Worm (Caenorhabditis elegans) whole organism, young adult: ENCODE data around the gene F57A10.2.

Experiments
- B0336.3 ChIP-seq: fragments of 200-800 bp; sonication (Bioruptor generic); IDR thresholded peaks from 2 replicates; pipeline ENCODE4 v1.3.6; 2022; ENCODE audit warnings: missing genetic modification characterization, missing compliant biosample characterization
- F23B12.7 ChIP-seq: sonication (generic microtip); optimal IDR thresholded peaks from 2 replicates; lab custom pipeline; 2017; ENCODE audit warnings: missing genetic modification characterization, mild to moderate bottlenecking, missing compliant biosample characterization, antibody characterized with exemption, moderate library complexity; ENCODE audit not compliant: insufficient read depth
- F33H1.4 ChIP-seq: fragments of 200-800 bp; sonication (Bioruptor generic); IDR thresholded peaks from 2 replicates; pipeline ENCODE4 v1.3.6; 2022; ENCODE audit warnings: missing genetic modification reagents, missing genetic modification characterization, missing compliant biosample characterization
- F52B5.7 ChIP-seq: sonication (generic microtip); optimal IDR thresholded peaks from 2 replicates; lab custom pipeline; 2016; ENCODE audit warnings: mild to moderate bottlenecking, missing genetic modification characterization, missing compliant biosample characterization
- F57A8.1 ChIP-seq: fragments of 200-800 bp; sonication (Bioruptor generic); optimal IDR thresholded peaks from 2 replicates; lab custom pipeline; 2018; ENCODE audit warnings: mild to moderate bottlenecking, missing genetic modification characterization, moderate library complexity, missing compliant biosample characterization
- K12H6.12 ChIP-seq: fragments of 200-800 bp; sonication (Bioruptor generic); optimal IDR thresholded peaks from 2 replicates; lab custom pipeline; 2018; ENCODE audit warnings: mild to moderate bottlenecking, missing genetic modification characterization, missing compliant biosample characterization
- Y79H2A.3 ChIP-seq: fragments of 200-800 bp; sonication (Bioruptor generic); conservative IDR thresholded peaks from 2 replicates; pipeline ENCODE4 v1.3.6; 2022; ENCODE audit warnings: missing genetic modification reagents, missing genetic modification characterization, missing compliant biosample characterization
- Y95B8A.8 ChIP-seq: fragments of 200-800 bp; sonication (Bioruptor generic); IDR thresholded peaks from 2 replicates; pipeline ENCODE4 v1.3.6; 2022; ENCODE audit warnings: missing genetic modification reagents, missing genetic modification characterization, missing compliant biosample characterization
- attf-3 ChIP-seq: fragments of 200-800 bp; sonication (Bioruptor generic); conservative IDR thresholded peaks from 2 replicates; pipeline ENCODE4 v1.3.6; 2022; ENCODE audit warnings: missing genetic modification reagents, missing genetic modification characterization, missing compliant biosample characterization
- ccch-3 ChIP-seq: fragments of 200-800 bp; sonication (Bioruptor generic); optimal IDR thresholded peaks from 2 replicates; lab custom pipeline; 2018; ENCODE audit warnings: mild to moderate bottlenecking, missing genetic modification characterization, missing compliant biosample characterization
- cebp-1 ChIP-seq, 2 experiments: fragments of 200-800 bp in 1 of 2; sonication (Bioruptor generic) in 1 of 2; sonication (generic microtip) in 1 of 2; IDR thresholded peaks in 1 of 2; optimal IDR thresholded peaks in 1 of 2; 2 replicates each; pipeline versions ENCODE4 v1.3.6 to Lab custom; 2017 to 2022; ENCODE audit warnings: missing compliant biosample characterization in 2 of 2, missing genetic modification characterization in 2 of 2, mild to moderate bottlenecking in 1 of 2, missing genetic modification reagents in 1 of 2, moderate library complexity in 1 of 2
- ceh-27 ChIP-seq: fragments of 200-800 bp; sonication (Bioruptor generic); optimal IDR thresholded peaks from 2 replicates; lab custom pipeline; 2018; ENCODE audit warnings: mild to moderate bottlenecking, missing genetic modification characterization, moderate library complexity, missing compliant biosample characterization
- ceh-79 ChIP-seq: sonication (generic microtip); optimal IDR thresholded peaks from 2 replicates; lab custom pipeline; 2017; ENCODE audit warnings: mild to moderate bottlenecking, missing genetic modification characterization, missing compliant biosample characterization
- die-1 ChIP-seq: sonication (generic microtip); optimal IDR thresholded peaks from 2 replicates; lab custom pipeline; 2016; ENCODE audit warnings: missing genotype, mild to moderate bottlenecking, missing genetic modification characterization, missing compliant biosample characterization
- efl-1 ChIP-seq: fragments of 150-350 bp; optimal IDR thresholded peaks from 2 replicates; lab custom pipeline; 2014; ENCODE audit warnings: missing biosample characterization, missing genetic modification reagents, missing genetic modification characterization
- ekl-4 ChIP-seq: fragments of 200-800 bp; sonication (Bioruptor generic); IDR thresholded peaks from 2 replicates; pipeline ENCODE4 v1.3.6; 2022; ENCODE audit warnings: missing genetic modification reagents, missing genetic modification characterization, missing compliant biosample characterization
- fkh-3 ChIP-seq: sonication (generic microtip); optimal IDR thresholded peaks from 2 replicates; lab custom pipeline; 2016; ENCODE audit warnings: mild to moderate bottlenecking, missing genetic modification characterization, missing compliant biosample characterization
- gei-17 ChIP-seq: fragments of 200-800 bp; sonication (Bioruptor generic); optimal IDR thresholded peaks from 2 replicates; lab custom pipeline; 2018; ENCODE audit warnings: mild to moderate bottlenecking, missing genetic modification characterization, missing compliant biosample characterization
- hlh-26 ChIP-seq: fragments of 200-800 bp; sonication (Bioruptor generic); conservative IDR thresholded peaks from 2 replicates; pipeline ENCODE4 v1.3.6; 2022; ENCODE audit warnings: missing genetic modification reagents, missing genetic modification characterization, missing compliant biosample characterization
- hmg-1.2 ChIP-seq: fragments of 200-800 bp; sonication (Bioruptor generic); IDR thresholded peaks from 2 replicates; pipeline ENCODE4 v1.3.6; 2022; ENCODE audit warnings: missing genetic modification reagents, missing genetic modification characterization, missing compliant biosample characterization
- lin-26 ChIP-seq: fragments of 200-800 bp; sonication (Bioruptor generic); IDR thresholded peaks from 2 replicates; pipeline ENCODE4 v1.3.6; 2022; ENCODE audit warnings: missing genetic modification reagents, missing genetic modification characterization, missing compliant biosample characterization
- lsl-1 ChIP-seq: fragments of 200-800 bp; sonication (Bioruptor generic); optimal IDR thresholded peaks from 2 replicates; lab custom pipeline; 2018; ENCODE audit warnings: mild to moderate bottlenecking, missing genetic modification characterization, moderate library complexity, missing compliant biosample characterization
- madf-3 ChIP-seq: fragments of 200-800 bp; sonication (Bioruptor generic); IDR thresholded peaks from 2 replicates; pipeline ENCODE4 v1.3.6; 2022; ENCODE audit warnings: missing genetic modification reagents, missing genetic modification characterization, missing compliant biosample characterization
- nhr-120 ChIP-seq: fragments of 200-800 bp; sonication (Bioruptor generic); IDR thresholded peaks from 2 replicates; pipeline ENCODE4 v1.3.6; 2022; ENCODE audit warnings: missing genetic modification characterization, missing compliant biosample characterization
- nhr-179 ChIP-seq: sonication (generic microtip); optimal IDR thresholded peaks from 2 replicates; lab custom pipeline; 2016; ENCODE audit warnings: mild to moderate bottlenecking, missing genetic modification characterization, missing compliant biosample characterization
- pha-4 ChIP-seq: fragments of 150-350 bp; sonication (generic microtip); optimal IDR thresholded peaks from 2 replicates; lab custom pipeline; 2014; ENCODE audit warnings: missing biosample characterization, missing genetic modification reagents, missing genetic modification characterization
- snpc-3.4 ChIP-seq: sonication (generic microtip); optimal IDR thresholded peaks from 2 replicates; lab custom pipeline; 2017; ENCODE audit warnings: missing genetic modification characterization, mild to moderate bottlenecking, missing compliant biosample characterization, antibody characterized with exemption, moderate library complexity, missing genotype, missing genetic modification reagents
- tlf-1 ChIP-seq: fragments of 200-800 bp; sonication (Bioruptor generic); optimal IDR thresholded peaks from 2 replicates; lab custom pipeline; 2018; ENCODE audit warnings: mild to moderate bottlenecking, missing genetic modification characterization, missing compliant biosample characterization
- unc-62 ChIP-seq: fragments of 150-350 bp; optimal IDR thresholded peaks from 2 replicates; lab custom pipeline; 2014; ENCODE audit warnings: missing biosample characterization, missing genetic modification reagents, missing genetic modification characterization
- zfh-2 ChIP-seq: fragments of 200-800 bp; sonication (Bioruptor generic); conservative IDR thresholded peaks from 2 replicates; pipeline ENCODE4 v1.3.6; 2022; ENCODE audit warnings: missing genetic modification reagents, missing genetic modification characterization, missing compliant biosample characterization
- zim-3 ChIP-seq: sonication (generic microtip); optimal IDR thresholded peaks from 2 replicates; lab custom pipeline; 2017; ENCODE audit warnings: mild to moderate bottlenecking, missing genetic modification characterization, moderate library complexity, missing compliant biosample characterization
- ztf-25 ChIP-seq: fragments of 200-800 bp; sonication (Bioruptor generic); IDR thresholded peaks from 2 replicates; pipeline ENCODE4 v1.3.6; 2022; ENCODE audit warnings: missing genetic modification reagents, missing genetic modification characterization, missing compliant biosample characterization
- ztf-26 ChIP-seq: sonication (generic microtip); optimal IDR thresholded peaks from 2 replicates; lab custom pipeline; 2017; ENCODE audit warnings: missing genetic modification characterization, missing compliant biosample characterization
- ztf-6 ChIP-seq: fragments of 200-800 bp; sonication (Bioruptor generic); IDR thresholded peaks from 2 replicates; pipeline ENCODE4 v1.3.6; 2022; ENCODE audit warnings: missing genetic modification reagents, missing genetic modification characterization, missing compliant biosample characterization

F57A10.2 gene

DNA sequence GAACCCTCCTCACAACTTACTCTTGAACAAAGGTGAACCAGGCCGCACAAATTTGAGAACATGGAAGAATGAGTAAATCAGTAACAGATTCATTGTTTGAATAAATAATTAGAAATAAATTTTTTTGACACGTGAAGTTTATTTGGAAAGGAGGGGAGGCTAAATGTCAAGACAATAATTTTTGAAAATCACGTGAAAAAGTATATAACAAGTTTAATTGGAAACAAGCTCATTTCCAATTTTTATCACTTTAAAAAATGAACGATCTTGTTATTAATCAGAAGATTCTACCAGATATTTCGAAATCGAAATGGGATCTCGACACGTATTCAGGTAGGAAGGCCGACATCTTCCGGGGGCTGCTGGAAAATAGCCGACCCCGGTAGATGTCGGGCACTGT, 39.8 kb upstream of the F57A10.2 start, which contains the start of the genes irld-57 and sfxn-1.3:
irld-57 (minus strand) TSS at position 101 of the 400 bp plus-strand sequence.
sfxn-1.3 (plus strand) TSS at position 232 of the 400 bp plus-strand sequence.
- TF ChIP-seq lsl-1 (GFP tag; lab: Kevin White, UChicago) (no peak), snpc-3.4 (tag; lab: Kevin White, UChicago) (no peak), die-1 (no peak), nhr-120 (GFP tag; lab: Robert Waterston, UW) (no peak), efl-1 (no peak), F52B5.7 (tag; lab: Kevin White, UChicago) (no peak), B0336.3 (no peak), pha-4 (no peak), ztf-26 (no peak), gei-17 (GFP tag; lab: Kevin White, UChicago) (no peak), attf-3 (GFP tag; lab: Robert Waterston, UW) (no peak), zfh-2 (GFP tag; lab: Robert Waterston, UW) (no peak), cebp-1 (GFP tag; IDR thresholded peaks at IDR 0.05; lab: Robert Waterston, UW) (no peak), cebp-1 (tag; optimal IDR thresholded peaks at IDR 0.05; lab: Kevin White, UChicago) (no peak)

DNA sequence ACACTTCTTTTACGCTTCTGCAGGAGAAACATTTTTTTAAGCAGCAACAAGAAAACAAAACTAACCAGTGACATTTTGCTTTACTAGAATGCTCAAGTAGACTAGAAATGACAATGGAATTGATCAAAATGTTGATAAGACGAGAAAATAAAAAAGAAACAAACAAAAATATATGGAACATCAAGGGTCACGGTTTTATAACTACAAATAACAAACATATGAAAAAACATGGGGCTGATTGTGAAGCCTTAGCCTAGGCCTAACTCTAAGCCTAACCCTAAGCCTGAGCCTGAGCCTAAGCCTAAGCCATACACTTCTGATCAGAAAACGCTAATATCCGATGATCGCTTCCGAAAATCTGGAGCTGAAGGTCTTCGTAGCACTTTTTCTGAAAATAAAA, 35.9 kb upstream of the F57A10.2 start, which contains the start of gene Y6E2A.10:
Y6E2A.10 (minus strand) TSS at position 101 of the 400 bp plus-strand sequence.
- TF ChIP-seq madf-3 (no peak), pha-4 (no peak), F23B12.7 (tag; lab: Kevin White, UChicago) (no peak), attf-3 (GFP tag; lab: Robert Waterston, UW) (no peak), hlh-26 (GFP tag; lab: Robert Waterston, UW) (no peak), nhr-179 (no peak), ztf-25 (GFP tag; lab: Robert Waterston, UW) (no peak), zfh-2 (GFP tag; lab: Robert Waterston, UW) (no peak), fkh-3 (tag; lab: Kevin White, UChicago) (no peak), zim-3 (tag; lab: Kevin White, UChicago) (no peak), lin-26 (GFP tag; lab: Robert Waterston, UW) (no peak), Y95B8A.8 (GFP tag; lab: Robert Waterston, UW) (no peak), ceh-27 (GFP tag; lab: Kevin White, UChicago) (no peak)

DNA sequence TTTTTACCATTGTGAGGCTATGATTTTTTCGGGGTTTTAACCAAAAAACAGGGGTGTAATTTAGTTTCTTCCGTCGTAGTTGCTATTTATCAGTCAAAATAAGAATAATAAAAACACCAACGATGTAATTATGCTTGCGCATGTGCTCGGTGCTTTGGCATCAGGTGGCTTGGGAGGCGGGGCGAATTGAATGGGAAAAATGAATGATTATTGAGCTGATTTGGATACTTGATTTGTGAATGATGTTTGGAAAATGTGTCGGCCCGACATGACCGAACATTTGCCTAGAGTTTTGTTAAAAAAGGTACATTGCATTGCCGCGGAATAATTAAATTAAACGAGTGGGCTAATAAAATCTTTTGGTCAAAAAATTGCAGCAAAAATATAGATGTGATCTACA, 34.2 kb upstream of the F57A10.2 start, which contains the start of gene str-38:
str-38 (minus strand) TSS at position 101 of the 400 bp plus-strand sequence.
- TF ChIP-seq Y79H2A.3 (GFP tag; lab: Robert Waterston, UW) (no peak), ceh-79 (tag; lab: Kevin White, UChicago) (no peak), efl-1 (no peak), lsl-1 (GFP tag; lab: Kevin White, UChicago) (no peak), F57A8.1 (GFP tag; lab: Kevin White, UChicago) (no peak), F33H1.4 (GFP tag; lab: Robert Waterston, UW) (no peak), snpc-3.4 (tag; lab: Kevin White, UChicago) (no peak), unc-62 (no peak), pha-4 (no peak), hmg-1.2 (GFP tag; lab: Robert Waterston, UW) (no peak), ekl-4 (GFP tag; lab: Robert Waterston, UW) (no peak), ccch-3 (GFP tag; lab: Kevin White, UChicago) (no peak), K12H6.12 (no peak), ztf-6 (GFP tag; lab: Robert Waterston, UW) (no peak)

DNA sequence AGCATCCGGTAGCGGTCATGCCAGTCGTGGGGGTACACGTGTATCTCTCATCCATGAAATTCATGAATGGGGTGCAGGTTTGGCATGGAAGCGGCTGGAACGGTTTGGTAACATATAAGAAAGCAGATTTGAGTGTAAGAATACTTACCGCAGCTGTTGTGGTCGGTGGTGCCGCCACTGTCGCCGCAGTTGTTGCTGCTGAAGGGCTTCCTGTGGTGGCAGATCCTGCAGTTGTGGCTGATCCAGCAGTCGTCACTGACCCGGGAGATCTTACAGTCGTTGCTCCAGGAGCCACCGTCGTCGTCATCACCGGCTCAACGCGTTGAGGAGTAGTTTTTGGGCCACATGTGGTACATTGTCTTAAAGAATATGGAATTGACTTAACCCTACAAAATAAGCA, 33.4 kb upstream of the F57A10.2 start:
- no peak for TF ChIP-seq tlf-1 (GFP tag; lab: Kevin White, UChicago)
- TF ChIP-seq zfh-2 (GFP tag; lab: Robert Waterston, UW), result peak; percentile 79
